Fruit fly (Drosophila melanogaster) whole organism, adult: ENCODE data around the gene CG4983.
A peak's percentile ranks its signal among the peaks of the same experiment; 100 is the strongest.

Experiments used
- CG11617 ChIP-seq: fragments of 200-800 bp; sonication (Bioruptor generic); optimal IDR thresholded peaks from 2 replicates; lab custom pipeline; 2017; ENCODE audit warnings: mild to moderate bottlenecking, missing biosample characterization, missing genetic modification reagents, missing genetic modification characterization
- CG12768 ChIP-seq: fragments of 200-800 bp; sonication (Bioruptor generic); optimal IDR thresholded peaks from 2 replicates; lab custom pipeline; 2017; ENCODE audit warnings: missing biosample characterization, missing genetic modification characterization, mild to moderate bottlenecking, moderate library complexity, missing genetic modification reagents
- CG14711 ChIP-seq: fragments of 200-800 bp; sonication (Bioruptor generic); optimal IDR thresholded peaks from 2 replicates; lab custom pipeline; 2018; ENCODE audit warnings: missing biosample characterization, mild to moderate bottlenecking, missing genetic modification characterization, moderate library complexity
- CG1620 ChIP-seq: fragments of 200-800 bp; sonication (Bioruptor generic); optimal IDR thresholded peaks from 2 replicates; lab custom pipeline; 2016; ENCODE audit warnings: missing biosample characterization, missing genetic modification characterization
- CG33017 ChIP-seq: fragments of 200-800 bp; sonication (Bioruptor generic); optimal IDR thresholded peaks from 2 replicates; lab custom pipeline; 2018; ENCODE audit warnings: missing biosample characterization, mild to moderate bottlenecking, missing genetic modification characterization, moderate library complexity
- CG5204 ChIP-seq: fragments of 200-800 bp; sonication (Bioruptor generic); optimal IDR thresholded peaks from 2 replicates; lab custom pipeline; 2016; ENCODE audit warnings: missing biosample characterization, missing genetic modification characterization
- CG7045 ChIP-seq: fragments of 200-800 bp; sonication (Bioruptor generic); optimal IDR thresholded peaks from 2 replicates; lab custom pipeline; 2017; ENCODE audit warnings: missing biosample characterization, mild to moderate bottlenecking, missing genetic modification characterization
- CG7101 ChIP-seq: fragments of 200-800 bp; sonication (Bioruptor generic); optimal IDR thresholded peaks from 2 replicates; lab custom pipeline; 2018; ENCODE audit warnings: missing biosample characterization, mild to moderate bottlenecking, missing genetic modification characterization, moderate library complexity
- Clk ChIP-seq: fragments of 200-800 bp; sonication (Bioruptor generic); optimal IDR thresholded peaks from 2 replicates; lab custom pipeline; 2017; ENCODE audit warnings: missing biosample characterization, missing genetic modification characterization
- Crg-1 ChIP-seq: fragments of 200-800 bp; sonication (Bioruptor generic); optimal IDR thresholded peaks from 2 replicates; lab custom pipeline; 2016; ENCODE audit warnings: missing biosample characterization, missing genetic modification characterization
- Hr96 ChIP-seq: fragments of 200-800 bp; sonication (Bioruptor generic); optimal IDR thresholded peaks from 2 replicates; lab custom pipeline; 2016; ENCODE audit warnings: missing biosample characterization, missing genetic modification characterization
- Mnt ChIP-seq: fragments of 200-800 bp; sonication (Bioruptor generic); optimal IDR thresholded peaks from 2 replicates; lab custom pipeline; 2016; ENCODE audit warnings: missing biosample characterization, mild to moderate bottlenecking, missing genetic modification characterization
- bab1 ChIP-seq: fragments of 200-800 bp; sonication (Bioruptor generic); optimal IDR thresholded peaks from 3 replicates; lab custom pipeline; 2019; ENCODE audit warnings: missing biosample characterization, mild to moderate bottlenecking, missing genetic modification characterization, moderate library complexity
- cic ChIP-seq: fragments of 200-800 bp; sonication (Bioruptor generic); optimal IDR thresholded peaks from 2 replicates; lab custom pipeline; 2017; ENCODE audit warnings: missing biosample characterization, mild to moderate bottlenecking, missing genetic modification characterization, moderate library complexity
- cnc ChIP-seq, 2 experiments: fragments of >200 bp; optimal IDR thresholded peaks; 2 replicates each; lab custom pipeline; 2017
- kay ChIP-seq: fragments of 200-800 bp; sonication (Bioruptor generic); peaks from one replicate; lab custom pipeline; 2016; ENCODE audit warnings: missing biosample characterization, missing genetic modification characterization, borderline replicate concordance
- ovo ChIP-seq: fragments of 200-800 bp; sonication (Bioruptor generic); optimal IDR thresholded peaks from 2 replicates; lab custom pipeline; 2016; ENCODE audit warnings: missing biosample characterization, missing genetic modification characterization
- pad ChIP-seq: fragments of 200-800 bp; sonication (Bioruptor generic); optimal IDR thresholded peaks from 3 replicates; lab custom pipeline; 2017; ENCODE audit warnings: missing biosample characterization, missing genetic modification characterization, mild to moderate bottlenecking, moderate library complexity, missing genetic modification reagents
- tj ChIP-seq: fragments of 200-800 bp; sonication (Bioruptor generic); optimal IDR thresholded peaks from 3 replicates; lab custom pipeline; 2017; ENCODE audit warnings: missing biosample characterization, mild to moderate bottlenecking, missing genetic modification characterization, moderate library complexity
- toe ChIP-seq: fragments of 200-800 bp; sonication (Bioruptor generic); optimal IDR thresholded peaks from 2 replicates; lab custom pipeline; 2016; ENCODE audit warnings: missing biosample characterization, missing genetic modification characterization

Gene CG4983

dm6 chr2L:11651910-11652498 lies at the start of gene CG4983, which contains the start of gene CG12307:
Gene CG4983, plus strand, starts transcription at chr2L:11652448.
Gene CG12307, minus strand, starts transcription at chr2L:11652010.
- TF ChIP-seq cic (GFP tag; lab: Kevin White, UChicago): no peak
- TF ChIP-seq cnc (optimal IDR thresholded peaks at IDR 0.05; lab: Kevin White, UChicago): no peak
- no peak for TF ChIP-seq tj (GFP tag; lab: Kevin White, UChicago)
- TF ChIP-seq CG11617 (GFP tag; lab: Kevin White, UChicago): no peak
- no peak for TF ChIP-seq toe
- no peak for TF ChIP-seq ovo (GFP tag; lab: Kevin White, UChicago)
- no peak for TF ChIP-seq CG5204 (GFP tag; lab: Kevin White, UChicago)
- TF ChIP-seq CG12768 (GFP tag; lab: Kevin White, UChicago): no peak

dm6 chr2L:11611672-11612071 lies 40.6 kb upstream of the CG4983 start, which contains the start of gene spag4:
Gene spag4, minus strand, starts transcription at chr2L:11611772.
- TF ChIP-seq CG7045 (GFP tag; lab: Kevin White, UChicago) (no peak), tj (GFP tag; lab: Kevin White, UChicago) (no peak), CG11617 (GFP tag; lab: Kevin White, UChicago) (no peak), cnc (optimal IDR thresholded peaks at IDR 0.05; lab: Kevin White, UChicago) (no peak), Hr96 (GFP tag; lab: Kevin White, UChicago) (no peak), cic (GFP tag; lab: Kevin White, UChicago) (no peak), Mnt (GFP tag; lab: Kevin White, UChicago) (no peak), Crg-1 (no peak), CG1620 (no peak), CG5204 (GFP tag; lab: Kevin White, UChicago) (no peak), bab1 (GFP tag; lab: Kevin White, UChicago) (no peak), Clk (GFP tag; lab: Kevin White, UChicago) (no peak), kay (GFP tag; lab: Kevin White, UChicago) (no peak), pad (no peak), CG7101 (tag; lab: Kevin White, UChicago) (no peak), CG14711 (tag; lab: Kevin White, UChicago) (no peak), ovo (GFP tag; lab: Kevin White, UChicago) (no peak), toe (no peak), CG12768 (GFP tag; lab: Kevin White, UChicago) (no peak)

dm6 chr2L:11624190-11624589 lies 28.1 kb upstream of the CG4983 start:
- TF ChIP-seq tj (GFP tag; lab: Kevin White, UChicago) (no peak), cic (GFP tag; lab: Kevin White, UChicago) (no peak), CG11617 (GFP tag; lab: Kevin White, UChicago) (no peak), CG12768 (GFP tag; lab: Kevin White, UChicago) (no peak), Clk (GFP tag; lab: Kevin White, UChicago) (no peak), kay (GFP tag; lab: Kevin White, UChicago) (no peak), ovo (GFP tag; lab: Kevin White, UChicago) (no peak), CG5204 (GFP tag; lab: Kevin White, UChicago) (no peak), toe (no peak), CG7101 (tag; lab: Kevin White, UChicago) (no peak), bab1 (GFP tag; lab: Kevin White, UChicago) (no peak), pad (no peak), cnc (optimal IDR thresholded peaks at IDR 0.05; lab: Kevin White, UChicago) (no peak), CG1620 (no peak), Hr96 (GFP tag; lab: Kevin White, UChicago) (no peak), Crg-1 (no peak), CG33017 (tag; lab: Kevin White, UChicago) (no peak), CG14711 (tag; lab: Kevin White, UChicago) (no peak), Mnt (GFP tag; lab: Kevin White, UChicago) (no peak), CG7045 (GFP tag; lab: Kevin White, UChicago) (no peak)

- TF ChIP-seq pad (no peak), CG5204 (GFP tag; lab: Kevin White, UChicago) (peak; percentile 44)
These were observed 24.0 kb upstream of the CG4983 start for dm6 chr2L:11628292-11628691.

dm6 chr2L:11648739-11649138 lies 3.5 kb upstream of the CG4983 start, which contains the start of gene CG6614:
Gene CG6614, minus strand, starts transcription at chr2L:11648839.
- TF ChIP-seq CG7101 (tag; lab: Kevin White, UChicago) (no peak), CG33017 (tag; lab: Kevin White, UChicago) (no peak), CG14711 (tag; lab: Kevin White, UChicago) (no peak), cnc (optimal IDR thresholded peaks at IDR 0.05; lab: Kevin White, UChicago) (no peak), toe (no peak), Clk (GFP tag; lab: Kevin White, UChicago) (no peak), bab1 (GFP tag; lab: Kevin White, UChicago) (no peak), CG11617 (GFP tag; lab: Kevin White, UChicago) (no peak), CG5204 (GFP tag; lab: Kevin White, UChicago) (no peak), kay (GFP tag; lab: Kevin White, UChicago) (no peak), CG12768 (GFP tag; lab: Kevin White, UChicago) (no peak), Crg-1 (no peak), CG1620 (no peak), cic (GFP tag; lab: Kevin White, UChicago) (no peak), pad (no peak), CG7045 (GFP tag; lab: Kevin White, UChicago) (no peak), ovo (GFP tag; lab: Kevin White, UChicago) (no peak), Mnt (GFP tag; lab: Kevin White, UChicago) (no peak), tj (GFP tag; lab: Kevin White, UChicago) (no peak)

dm6 chr2L:11657110-11657509 lies 4.9 kb downstream of the CG4983 start, which contains the start of gene CG43167:
Gene CG43167, plus strand, starts transcription at chr2L:11657410.
- no peak for TF ChIP-seq CG33017 (tag; lab: Kevin White, UChicago)
- TF ChIP-seq CG7101 (tag; lab: Kevin White, UChicago): no peak
- no peak for TF ChIP-seq cnc (optimal IDR thresholded peaks at IDR 0.05; lab: Kevin White, UChicago)
- no peak for TF ChIP-seq Crg-1
- TF ChIP-seq Mnt (GFP tag; lab: Kevin White, UChicago): no peak
- TF ChIP-seq pad: no peak
- no peak for TF ChIP-seq CG14711 (tag; lab: Kevin White, UChicago)
- no peak for TF ChIP-seq CG7045 (GFP tag; lab: Kevin White, UChicago)
